Fruit fly (Drosophila melanogaster) whole organism, embryonic: ENCODE measurements around the gene Pex10.

Source experiments
- B-H1 ChIP-seq: fragments of 200-800 bp; sonication (Bioruptor generic); IDR thresholded peaks from 3 replicates; pipeline ENCODE4 v1.3.6; 2022; ENCODE audit warnings: missing biosample characterization, missing genetic modification characterization
- CG10565 ChIP-seq: fragments of 200-800 bp; sonication (Bioruptor generic); optimal IDR thresholded peaks from 3 replicates; lab custom pipeline; 2016; ENCODE audit warnings: missing biosample characterization, mild to moderate bottlenecking, missing genetic modification characterization
- CG11247 ChIP-seq: fragments of 200-800 bp; sonication (Bioruptor generic); IDR thresholded peaks from 2 replicates; pipeline ENCODE4 v1.3.6; 2022; ENCODE audit warnings: missing biosample characterization, missing genetic modification characterization
- CG11560 ChIP-seq: fragments of 200-800 bp; sonication (Bioruptor generic); IDR thresholded peaks from 3 replicates; pipeline ENCODE4 v1.3.6; 2022; ENCODE audit warnings: missing biosample characterization, missing genetic modification characterization
- CG12219 ChIP-seq: fragments of 200-800 bp; sonication (Bioruptor generic); optimal IDR thresholded peaks from 3 replicates; lab custom pipeline; 2018; ENCODE audit warnings: missing biosample characterization, mild to moderate bottlenecking, missing genetic modification characterization
- CG15269 ChIP-seq: fragments of 200-800 bp; sonication (Bioruptor generic); optimal IDR thresholded peaks from 2 replicates; lab custom pipeline; 2018; ENCODE audit warnings: missing biosample characterization, mild to moderate bottlenecking, missing genetic modification characterization, moderate library complexity
- CG15601 ChIP-seq: fragments of 200-800 bp; sonication (Bioruptor generic); optimal IDR thresholded peaks from 3 replicates; lab custom pipeline; 2019; ENCODE audit warnings: missing biosample characterization, mild to moderate bottlenecking, missing genetic modification characterization, moderate library complexity
- CG1603 ChIP-seq: fragments of 200-800 bp; sonication (Bioruptor generic); optimal IDR thresholded peaks from 2 replicates; lab custom pipeline; 2019; ENCODE audit warnings: missing biosample characterization, mild to moderate bottlenecking, missing genetic modification characterization, moderate library complexity
- CG17612 ChIP-seq: fragments of 200-800 bp; sonication (Bioruptor generic); IDR thresholded peaks from 2 replicates; pipeline ENCODE4 v1.3.6; 2022; ENCODE audit warnings: missing biosample characterization, missing genetic modification characterization
- CG18619 ChIP-seq: fragments of 200-800 bp; sonication (Bioruptor generic); optimal IDR thresholded peaks from 3 replicates; lab custom pipeline; 2017; ENCODE audit warnings: missing biosample characterization, mild to moderate bottlenecking, missing genetic modification characterization
- CG2202 ChIP-seq: fragments of 200-800 bp; sonication (Bioruptor generic); optimal IDR thresholded peaks from 2 replicates; lab custom pipeline; 2018; ENCODE audit warnings: missing biosample characterization, mild to moderate bottlenecking, missing genetic modification characterization
- CG31441 ChIP-seq: fragments of 200-800 bp; sonication (Bioruptor generic); IDR thresholded peaks from 2 replicates; pipeline ENCODE4 v1.3.6; 2022; ENCODE audit warnings: missing biosample characterization, missing genetic modification characterization
- CG32767 ChIP-seq: fragments of 200-800 bp; sonication (Bioruptor generic); IDR thresholded peaks from 2 replicates; pipeline ENCODE4 v1.3.6; 2022; ENCODE audit warnings: missing biosample characterization, missing genetic modification characterization
- CG3726 ChIP-seq: fragments of 200-800 bp; sonication (Bioruptor generic); IDR thresholded peaks from 3 replicates; pipeline ENCODE4, ENCODE4 v1.3.6; 2022; ENCODE audit warnings: missing biosample characterization, missing genetic modification characterization
- CG4707 ChIP-seq: fragments of 200-800 bp; sonication (Bioruptor generic); optimal IDR thresholded peaks from 2 replicates; lab custom pipeline; 2018; ENCODE audit warnings: missing biosample characterization, mild to moderate bottlenecking, missing genetic modification characterization, moderate library complexity
- CG4820 ChIP-seq: fragments of 200-800 bp; sonication (Bioruptor generic); optimal IDR thresholded peaks from 3 replicates; lab custom pipeline; 2016; ENCODE audit warnings: missing biosample characterization, missing genetic modification characterization
- CG6683 ChIP-seq: fragments of 200-800 bp; sonication (Bioruptor generic); optimal IDR thresholded peaks from 2 replicates; lab custom pipeline; 2017; ENCODE audit warnings: missing biosample characterization, mild to moderate bottlenecking, missing genetic modification characterization, missing genetic modification reagents
- CG6689 ChIP-seq: fragments of 200-800 bp; sonication (Bioruptor generic); IDR thresholded peaks from 2 replicates; pipeline ENCODE4 v1.3.6; 2022; ENCODE audit warnings: missing biosample characterization, missing genetic modification characterization
- CG6765 ChIP-seq: fragments of 200-800 bp; sonication (Bioruptor generic); optimal IDR thresholded peaks from 3 replicates; lab custom pipeline; 2017; ENCODE audit warnings: missing biosample characterization, mild to moderate bottlenecking, missing genetic modification characterization
- CG8944 ChIP-seq: fragments of 200-800 bp; sonication (Bioruptor generic); optimal IDR thresholded peaks from 3 replicates; lab custom pipeline; 2016; ENCODE audit warnings: missing biosample characterization, missing genetic modification characterization
- CG9437 ChIP-seq: fragments of 200-800 bp; sonication (Bioruptor generic); optimal IDR thresholded peaks from 2 replicates; lab custom pipeline; 2018; ENCODE audit warnings: missing biosample characterization, mild to moderate bottlenecking, missing genetic modification characterization
- Fer3 ChIP-seq: fragments of 200-800 bp; sonication (Bioruptor generic); optimal IDR thresholded peaks from 2 replicates; lab custom pipeline; 2018; ENCODE audit warnings: missing biosample characterization, mild to moderate bottlenecking, missing genetic modification characterization, moderate library complexity
- H2.0 ChIP-seq: fragments of 200-800 bp; sonication (Bioruptor generic); IDR thresholded peaks from 2 replicates; pipeline ENCODE4 v1.3.6; 2022; ENCODE audit warnings: missing biosample characterization, missing genetic modification characterization
- Kr ChIP-seq: fragments of 200-800 bp; sonication (Bioruptor generic); optimal IDR thresholded peaks from 2 replicates; lab custom pipeline; 2017; ENCODE audit warnings: missing biosample characterization, mild to moderate bottlenecking, missing genetic modification characterization
- Lpt ChIP-seq: fragments of >200 bp; optimal IDR thresholded peaks from 2 replicates; lab custom pipeline; 2018; ENCODE audit warnings: missing biosample characterization, missing genetic modification characterization
- NfI ChIP-seq: fragments of 200-800 bp; sonication (Bioruptor generic); optimal IDR thresholded peaks from 3 replicates; lab custom pipeline; 2018; ENCODE audit warnings: missing biosample characterization, mild to moderate bottlenecking, missing genetic modification characterization, moderate library complexity
- PHDP ChIP-seq: fragments of 200-800 bp; sonication (Bioruptor generic); optimal IDR thresholded peaks from 3 replicates; lab custom pipeline; 2018; ENCODE audit warnings: missing biosample characterization, mild to moderate bottlenecking, missing genetic modification characterization, moderate library complexity
- Sry-β ChIP-seq: fragments of 200-800 bp; sonication (Bioruptor generic); optimal IDR thresholded peaks from 2 replicates; lab custom pipeline; 2018; ENCODE audit warnings: missing biosample characterization, mild to moderate bottlenecking, missing genetic modification characterization, moderate library complexity
- Stat92E ChIP-seq, 3 experiments: fragments of >200 bp in 2 of 3; fragments of 200-800 bp in 1 of 3; sonication (Bioruptor generic) in 1 of 3; optimal IDR thresholded peaks; 2 replicates each; lab custom pipeline; 2017 to 2019; ENCODE audit warnings: missing biosample characterization in 3 of 3, missing genetic modification characterization in 3 of 3, mild to moderate bottlenecking in 1 of 3, moderate library complexity in 1 of 3
- chif ChIP-seq, 2 experiments: fragments of 200-800 bp; sonication (Bioruptor generic); optimal IDR thresholded peaks; 3 replicates each; lab custom pipeline; 2016; ENCODE audit warnings: missing biosample characterization in 2 of 2, missing genetic modification characterization in 2 of 2
- danr ChIP-seq: fragments of 200-800 bp; sonication (Bioruptor generic); IDR thresholded peaks from 2 replicates; pipeline ENCODE4 v1.3.6; 2022; ENCODE audit warnings: missing biosample characterization, missing genetic modification characterization
- fd96Cb ChIP-seq: fragments of 200-800 bp; sonication (Bioruptor generic); optimal IDR thresholded peaks from 2 replicates; lab custom pipeline; 2018; ENCODE audit warnings: missing biosample characterization, mild to moderate bottlenecking, missing genetic modification characterization, moderate library complexity
- kni ChIP-seq: fragments of 200-800 bp; sonication (Bioruptor generic); optimal IDR thresholded peaks from 3 replicates; lab custom pipeline; 2017; ENCODE audit warnings: mild to moderate bottlenecking, missing biosample characterization, missing genetic modification reagents, missing genetic modification characterization
- knrl ChIP-seq: fragments of 200-800 bp; sonication (Bioruptor generic); IDR thresholded peaks from 3 replicates; pipeline ENCODE4 v1.3.6; 2022; ENCODE audit warnings: missing biosample characterization, missing genetic modification characterization; ENCODE audit not compliant: partially characterized antibody
- lbe ChIP-seq: fragments of 200-800 bp; sonication (Bioruptor generic); optimal IDR thresholded peaks from 2 replicates; lab custom pipeline; 2016; ENCODE audit warnings: missing biosample characterization, mild to moderate bottlenecking, missing genetic modification characterization
- nerfin-2 ChIP-seq: fragments of 200-800 bp; sonication (Bioruptor generic); IDR thresholded peaks from 2 replicates; pipeline ENCODE4 v1.3.6; 2022; ENCODE audit warnings: missing biosample characterization, missing genetic modification characterization; ENCODE audit not compliant: partially characterized antibody
- onecut ChIP-seq: fragments of 200-800 bp; sonication (Bioruptor generic); IDR thresholded peaks from 2 replicates; pipeline ENCODE4 v1.3.6; 2022; ENCODE audit warnings: missing biosample characterization, missing genetic modification characterization
- pan ChIP-seq, 4 experiments: fragments of >200 bp in 3 of 4; fragments of 200-800 bp in 1 of 4; sonication (Bioruptor generic) in 1 of 4; optimal IDR thresholded peaks in 3 of 4; IDR thresholded peaks in 1 of 4; 2 replicates each; pipeline versions ENCODE4 v1.3.6 to Lab custom; 2017 to 2022; ENCODE audit warnings: missing biosample characterization in 2 of 4, missing genetic modification characterization in 2 of 4, mixed read lengths in 1 of 4
- pfk ChIP-seq: fragments of 200-800 bp; sonication (Bioruptor generic); optimal IDR thresholded peaks from 2 replicates; lab custom pipeline; 2018; ENCODE audit warnings: missing biosample characterization, mild to moderate bottlenecking, missing genetic modification characterization, moderate library complexity
- phol ChIP-seq: fragments of 200-800 bp; sonication (Bioruptor generic); optimal IDR thresholded peaks from 3 replicates; lab custom pipeline; 2018; ENCODE audit warnings: missing biosample characterization, mild to moderate bottlenecking, missing genetic modification characterization, moderate library complexity
- prd ChIP-seq, 3 experiments: fragments of >200 bp in 2 of 3; fragments of 200-800 bp in 1 of 3; sonication (Bioruptor generic) in 1 of 3; optimal IDR thresholded peaks in 2 of 3; IDR thresholded peaks in 1 of 3; 2 replicates in 2 of 3; 3 replicates in 1 of 3; pipeline versions ENCODE4 v1.3.6 to Lab custom; 2017 to 2022; ENCODE audit warnings: missing biosample characterization in 1 of 3, missing genetic modification characterization in 1 of 3
- sqz ChIP-seq: fragments of 200-800 bp; sonication (Bioruptor generic); optimal IDR thresholded peaks from 3 replicates; lab custom pipeline; 2018; ENCODE audit warnings: missing biosample characterization, mild to moderate bottlenecking, missing genetic modification characterization
- trem ChIP-seq: fragments of 200-800 bp; optimal IDR thresholded peaks from 3 replicates; lab custom pipeline; 2019; ENCODE audit warnings: missing biosample characterization, mild to moderate bottlenecking, missing genetic modification characterization, moderate library complexity
- unc-4 ChIP-seq: fragments of 200-800 bp; sonication (Bioruptor generic); IDR thresholded peaks from 2 replicates; pipeline ENCODE4 v1.3.6; 2022; ENCODE audit warnings: missing biosample characterization, missing genetic modification characterization; ENCODE audit not compliant: partially characterized antibody
- vnd ChIP-seq: fragments of 200-800 bp; sonication (Bioruptor generic); IDR thresholded peaks from 3 replicates; pipeline ENCODE4 v1.3.6; 2022; ENCODE audit warnings: missing biosample characterization, missing genetic modification characterization; ENCODE audit not compliant: partially characterized antibody
- zf30C ChIP-seq: fragments of 200-800 bp; sonication (Bioruptor generic); optimal IDR thresholded peaks from 3 replicates; lab custom pipeline; 2018; ENCODE audit warnings: missing biosample characterization, mild to moderate bottlenecking, missing genetic modification characterization

Gene Pex10

dm6 chr3L:1536487-1537337, 21.3 kb upstream of the Pex10 start, which contains the start of the genes CG12091 and pns (continued):
- TF ChIP-seq CG6683 (GFP tag; lab: Kevin White, UChicago), result no peak
- peak; percentile 98 for TF ChIP-seq kni (GFP tag; lab: Kevin White, UChicago)
- TF ChIP-seq Stat92E (GFP tag; optimal IDR thresholded peaks at IDR 0.05; lab: Kevin White, UChicago), result no peak
- no peak for TF ChIP-seq CG17612 (GFP tag; lab: Robert Waterston, UW)
- peak; percentile 56 for TF ChIP-seq fd96Cb (tag; lab: Kevin White, UChicago)
- TF ChIP-seq pan (optimal IDR thresholded peaks at IDR 0.05; lab: Kevin White, UChicago), result no peak
- TF ChIP-seq pan (GFP tag; optimal IDR thresholded peaks at IDR 0.05 in 1 of 2, IDR thresholded peaks at IDR 0.05 in 1 of 2), result peak in 1 of 2 experiments; percentile 57
- no peak for TF ChIP-seq unc-4 (GFP tag; lab: Robert Waterston, UW)
- TF ChIP-seq sqz, result peak; percentile 89
- TF ChIP-seq CG1603 (tag; lab: Kevin White, UChicago), result no peak
- peak; percentile 56 for TF ChIP-seq onecut (GFP tag; lab: Robert Waterston, UW)
- peak; percentile 56 for TF ChIP-seq Fer3
- peak; percentile 44 for TF ChIP-seq CG18619
- peak; percentile 43 for TF ChIP-seq NfI (GFP tag; lab: Kevin White, UChicago)
- peak; percentile 66 to 69 for TF ChIP-seq chif (GFP tag; optimal IDR thresholded peaks at IDR 0.05; lab: Kevin White, UChicago)
- peak; percentile 82 for TF ChIP-seq phol (tag; lab: Kevin White, UChicago)
- TF ChIP-seq CG2202 (tag; lab: Kevin White, UChicago), result peak; percentile 52
- TF ChIP-seq CG4707, result peak; percentile 38
- peak; percentile 67 for TF ChIP-seq B-H1 (GFP tag; lab: Robert Waterston, UW)
- peak; percentile 59 for TF ChIP-seq lbe (GFP tag; lab: Kevin White, UChicago)
- peak; percentile 81 for TF ChIP-seq knrl
- peak; percentile 80 for TF ChIP-seq CG31441 (GFP tag; lab: Robert Waterston, UW)
- TF ChIP-seq danr, result no peak
- peak; percentile 41 for TF ChIP-seq CG8944 (GFP tag; lab: Kevin White, UChicago)
- peak; percentile 66 for TF ChIP-seq CG15269 (tag; lab: Kevin White, UChicago)
- TF ChIP-seq Sry-β (GFP tag; lab: Kevin White, UChicago), result peak; percentile 38
- peak; percentile 64 for TF ChIP-seq CG6689
- TF ChIP-seq Lpt, result no peak
- no peak for TF ChIP-seq vnd (GFP tag; lab: Robert Waterston, UW)
- peak; percentile 35 for TF ChIP-seq Kr (GFP tag; lab: Kevin White, UChicago)
- no peak for TF ChIP-seq CG3726 (GFP tag; lab: Robert Waterston, UW)
- TF ChIP-seq CG11247 (GFP tag; lab: Robert Waterston, UW), result peak; percentile 29; the same call in 1 of the 2 replicates
- TF ChIP-seq PHDP, result peak; percentile 70
- TF ChIP-seq CG15601 (tag; lab: Kevin White, UChicago), result peak; percentile 82
- peak; percentile 47; the same call in 1 of the 2 replicates for TF ChIP-seq CG32767 (GFP tag; lab: Robert Waterston, UW)
- TF ChIP-seq CG4820 (GFP tag; lab: Kevin White, UChicago), result peak; percentile 60
- 0 out of 3 replicates have a peak, but pooled peaks have one; percentile 10 for TF ChIP-seq CG11560
- peak; percentile 11 for TF ChIP-seq pfk
- TF ChIP-seq H2.0, result peak; percentile 77
- peak; percentile 12 for TF ChIP-seq zf30C (GFP tag; lab: Kevin White, UChicago)
- TF ChIP-seq trem (tag; lab: Kevin White, UChicago), result peak; percentile 87
- peak; percentile 20 for TF ChIP-seq CG12219 (GFP tag; lab: Kevin White, UChicago)
- TF ChIP-seq nerfin-2 (GFP tag; lab: Robert Waterston, UW), result 0 out of 2 replicates have a peak, but pooled peaks have one; percentile 53
- TF ChIP-seq prd (optimal IDR thresholded peaks at IDR 0.05; lab: Kevin White, UChicago), result no peak
- TF ChIP-seq prd (GFP tag; IDR thresholded peaks at IDR 0.05; lab: Robert Waterston, UW), result peak; percentile 68
- TF ChIP-seq CG6765 (GFP tag; lab: Kevin White, UChicago), result peak; percentile 61
- peak; percentile 52 for TF ChIP-seq CG9437
- peak; percentile 18 for TF ChIP-seq CG10565 (GFP tag; lab: Kevin White, UChicago)
